Worm (Caenorhabditis elegans) whole organism, late embryonic: ENCODE data around the gene F16B12.4.

Experiments
- C08G9.2 ChIP-seq: sonication (generic microtip); optimal IDR thresholded peaks from 2 replicates; lab custom pipeline; 2016; ENCODE audit warnings: mild to moderate bottlenecking, missing genetic modification characterization, moderate library complexity, missing compliant biosample characterization
- C38D4.7 ChIP-seq: fragments of 200-800 bp; sonication (Bioruptor generic); optimal IDR thresholded peaks from 2 replicates; lab custom pipeline; 2018; ENCODE audit warnings: mild to moderate bottlenecking, missing genetic modification characterization, moderate library complexity, missing compliant biosample characterization
- F13H6.1 ChIP-seq: sonication (generic microtip); optimal IDR thresholded peaks from 2 replicates; lab custom pipeline; 2016; ENCODE audit warnings: missing genetic modification characterization, missing compliant biosample characterization
- K09A11.1 ChIP-seq: sonication (generic microtip); optimal IDR thresholded peaks from 2 replicates; lab custom pipeline; 2017; ENCODE audit warnings: antibody characterized with exemption, mild to moderate bottlenecking, missing genetic modification characterization, missing compliant biosample characterization; ENCODE audit not compliant: insufficient read depth
- Y22D7AL.16 ChIP-seq: sonication (generic microtip); optimal IDR thresholded peaks from 2 replicates; lab custom pipeline; 2016; ENCODE audit warnings: missing genetic modification characterization, missing compliant biosample characterization
- ceh-18 ChIP-seq: sonication (generic microtip); optimal IDR thresholded peaks from 2 replicates; lab custom pipeline; 2016; ENCODE audit warnings: missing genetic modification characterization, missing compliant biosample characterization
- ceh-19 ChIP-seq: fragments of 200-800 bp; sonication (Bioruptor generic); optimal IDR thresholded peaks from 2 replicates; lab custom pipeline; 2018; ENCODE audit warnings: mild to moderate bottlenecking, missing genetic modification characterization, missing compliant biosample characterization
- ceh-24 ChIP-seq: sonication (generic microtip); optimal IDR thresholded peaks from 2 replicates; lab custom pipeline; 2016; ENCODE audit warnings: mild to moderate bottlenecking, missing genetic modification characterization, missing compliant biosample characterization
- ceh-30 ChIP-seq: fragments of 150-350 bp; optimal IDR thresholded peaks from 2 replicates; lab custom pipeline; 2014; ENCODE audit warnings: missing biosample characterization, missing genetic modification characterization
- ceh-31 ChIP-seq: sonication (generic microtip); optimal IDR thresholded peaks from 2 replicates; lab custom pipeline; 2016; ENCODE audit warnings: missing genetic modification characterization, missing compliant biosample characterization
- ceh-34 ChIP-seq: sonication (generic microtip); optimal IDR thresholded peaks from 2 replicates; lab custom pipeline; 2016; ENCODE audit warnings: mild to moderate bottlenecking, missing genetic modification characterization, missing compliant biosample characterization
- ceh-45 ChIP-seq: fragments of 200-800 bp; sonication (Bioruptor generic); IDR thresholded peaks from 2 replicates; pipeline ENCODE4 v1.3.6; 2022; ENCODE audit warnings: missing genetic modification reagents, missing genetic modification characterization, missing compliant biosample characterization
- ceh-48 ChIP-seq: sonication (generic microtip); optimal IDR thresholded peaks from 2 replicates; lab custom pipeline; 2016; ENCODE audit warnings: missing genetic modification characterization, inconsistent platforms, missing compliant biosample characterization
- ceh-6 ChIP-seq: fragments of 200-800 bp; sonication (Bioruptor generic); optimal IDR thresholded peaks from 2 replicates; lab custom pipeline; 2018; ENCODE audit warnings: mild to moderate bottlenecking, missing genetic modification characterization, missing compliant biosample characterization
- che-1 ChIP-seq: sonication (generic microtip); optimal IDR thresholded peaks from 2 replicates; lab custom pipeline; 2016; ENCODE audit warnings: mild to moderate bottlenecking, missing genetic modification characterization, missing compliant biosample characterization
- dmd-4 ChIP-seq: sonication (generic microtip); optimal IDR thresholded peaks from 2 replicates; lab custom pipeline; 2016; ENCODE audit warnings: borderline replicate concordance, missing genetic modification characterization, missing compliant biosample characterization
- dve-1 ChIP-seq: sonication (generic microtip); optimal IDR thresholded peaks from 2 replicates; lab custom pipeline; 2017; ENCODE audit warnings: antibody characterized with exemption, mild to moderate bottlenecking, missing genetic modification characterization, missing compliant biosample characterization
- elt-2 ChIP-seq: sonication (generic microtip); optimal IDR thresholded peaks from 2 replicates; lab custom pipeline; 2016; ENCODE audit warnings: missing genetic modification reagents, missing genetic modification characterization, missing compliant biosample characterization
- eyg-1 ChIP-seq: sonication (generic microtip); optimal IDR thresholded peaks from 2 replicates; lab custom pipeline; 2016; ENCODE audit warnings: missing genotype, missing genetic modification characterization, missing compliant biosample characterization
- hlh-30 ChIP-seq: sonication (generic microtip); optimal IDR thresholded peaks from 2 replicates; lab custom pipeline; 2017; ENCODE audit warnings: antibody characterized with exemption, missing genetic modification characterization, missing compliant biosample characterization; ENCODE audit not compliant: insufficient read depth
- madf-2 ChIP-seq: sonication (generic microtip); optimal IDR thresholded peaks from 2 replicates; lab custom pipeline; 2017; ENCODE audit warnings: missing genetic modification characterization, missing compliant biosample characterization
- nfya-1 ChIP-seq: sonication (generic microtip); optimal IDR thresholded peaks from 2 replicates; lab custom pipeline; 2017; ENCODE audit warnings: missing genetic modification characterization, mild to moderate bottlenecking, missing compliant biosample characterization, antibody characterized with exemption, moderate library complexity
- nhr-232 ChIP-seq: sonication (generic microtip); optimal IDR thresholded peaks from 2 replicates; lab custom pipeline; 2016; ENCODE audit warnings: missing genetic modification characterization, missing compliant biosample characterization
- npax-4 ChIP-seq: sonication (generic microtip); optimal IDR thresholded peaks from 2 replicates; lab custom pipeline; 2016; ENCODE audit warnings: missing genetic modification characterization, missing compliant biosample characterization
- odd-2 ChIP-seq: sonication (generic microtip); optimal IDR thresholded peaks from 2 replicates; lab custom pipeline; 2017; ENCODE audit warnings: antibody characterized with exemption, mild to moderate bottlenecking, missing genetic modification characterization, missing compliant biosample characterization
- pqm-1 ChIP-seq: sonication (generic microtip); optimal IDR thresholded peaks from 2 replicates; lab custom pipeline; 2016; ENCODE audit warnings: missing genetic modification characterization, missing compliant biosample characterization
- pros-1 ChIP-seq: fragments of 150-350 bp; optimal IDR thresholded peaks from 2 replicates; lab custom pipeline; 2014; ENCODE audit warnings: missing biosample characterization, missing genetic modification reagents, missing genetic modification characterization
- ref-2 ChIP-seq: sonication (generic microtip); optimal IDR thresholded peaks from 2 replicates; lab custom pipeline; 2016; ENCODE audit warnings: missing genetic modification characterization, missing compliant biosample characterization
- sdc-2 ChIP-seq: sonication (generic microtip); optimal IDR thresholded peaks from 2 replicates; lab custom pipeline; 2016; ENCODE audit warnings: missing genotype, missing genetic modification characterization, missing compliant biosample characterization
- syd-9 ChIP-seq: sonication (generic microtip); optimal IDR thresholded peaks from 2 replicates; lab custom pipeline; 2016; ENCODE audit warnings: mild to moderate bottlenecking, missing genetic modification characterization, moderate library complexity, missing compliant biosample characterization
- tbx-2 ChIP-seq: sonication (generic microtip); optimal IDR thresholded peaks from 2 replicates; lab custom pipeline; 2016; ENCODE audit warnings: missing genetic modification characterization, missing compliant biosample characterization
- unc-42 ChIP-seq: sonication (generic microtip); optimal IDR thresholded peaks from 2 replicates; lab custom pipeline; 2016; ENCODE audit warnings: missing genotype, missing genetic modification characterization, missing compliant biosample characterization
- unc-55 ChIP-seq: sonication (generic microtip); optimal IDR thresholded peaks from 2 replicates; lab custom pipeline; 2017; ENCODE audit warnings: missing biosample characterization, missing genetic modification reagents, missing genetic modification characterization

F16B12.4 gene

ce11 chrX:14098618-14099118 is at the start of gene F16B12.4:
Gene F16B12.4 (minus strand): TSS chrX:14098668.
- no peak for TF ChIP-seq ref-2 (tag; lab: Kevin White, UChicago)
- TF ChIP-seq sdc-2 (tag; lab: Kevin White, UChicago): peak; percentile 1
- TF ChIP-seq ceh-31 (tag; lab: Kevin White, UChicago): peak; percentile 24
- peak; percentile 73 for TF ChIP-seq hlh-30 (tag; lab: Kevin White, UChicago)
- TF ChIP-seq C38D4.7 (GFP tag; lab: Kevin White, UChicago): no peak
- peak; percentile 61 for TF ChIP-seq nfya-1 (tag; lab: Kevin White, UChicago)
- TF ChIP-seq ceh-45 (GFP tag; lab: Robert Waterston, UW): no peak
- TF ChIP-seq K09A11.1 (tag; lab: Kevin White, UChicago): no peak
- no peak for TF ChIP-seq F13H6.1 (tag; lab: Kevin White, UChicago)

- TF ChIP-seq eyg-1 (tag; lab: Kevin White, UChicago): no peak
- no peak for TF ChIP-seq elt-2 (tag; lab: Kevin White, UChicago)
- TF ChIP-seq ceh-19: no peak
- no peak for TF ChIP-seq npax-4 (tag; lab: Kevin White, UChicago)
- no peak for TF ChIP-seq ceh-30
- TF ChIP-seq ceh-45 (GFP tag; lab: Robert Waterston, UW): no peak
- no peak for TF ChIP-seq C08G9.2
- no peak for TF ChIP-seq ceh-31 (tag; lab: Kevin White, UChicago)
- TF ChIP-seq odd-2 (tag; lab: Kevin White, UChicago): no peak
- TF ChIP-seq, all 69 proteins: peak for 0
These were observed 48.9 kb upstream of the F16B12.4 start, which contains the start of gene akt-2 for ce11 chrX:14147400-14147799. Gene akt-2 (plus strand): TSS chrX:14147700.

- TF ChIP-seq ceh-48 (peak; percentile 6), K09A11.1 (tag; lab: Kevin White, UChicago) (peak; percentile 32), Y22D7AL.16 (tag; lab: Kevin White, UChicago) (no peak), unc-42 (peak; percentile 28), tbx-2 (tag; lab: Kevin White, UChicago) (peak; percentile 42), dmd-4 (tag; lab: Kevin White, UChicago) (no peak), nfya-1 (tag; lab: Kevin White, UChicago) (peak; percentile 48), ceh-18 (tag; lab: Kevin White, UChicago) (peak; percentile 75), hlh-30 (tag; lab: Kevin White, UChicago) (peak; percentile 46), syd-9 (tag; lab: Kevin White, UChicago) (no peak), ceh-34 (tag; lab: Kevin White, UChicago) (peak; percentile 7), che-1 (tag; lab: Kevin White, UChicago) (no peak), dve-1 (tag; lab: Kevin White, UChicago) (peak; percentile 14), pqm-1 (tag; lab: Kevin White, UChicago) (no peak), ceh-31 (tag; lab: Kevin White, UChicago) (peak; percentile 22), pros-1 (tag; lab: Kevin White, UChicago) (peak; percentile 65), elt-2 (tag; lab: Kevin White, UChicago) (no peak)
- TF ChIP-seq, all 69 proteins: peak for 11
These were observed 48.3 kb upstream of the F16B12.4 start for ce11 chrX:14146740-14147140.

- TF ChIP-seq madf-2 (no peak), ceh-18 (tag; lab: Kevin White, UChicago) (no peak), unc-55 (GFP tag; lab: Kevin White, UChicago) (no peak), nhr-232 (tag; lab: Kevin White, UChicago) (no peak), ceh-6 (no peak), ceh-24 (tag; lab: Kevin White, UChicago) (no peak), eyg-1 (tag; lab: Kevin White, UChicago) (no peak)
- TF ChIP-seq, all 69 proteins: peak for 0
These were observed 47.2 kb upstream of the F16B12.4 start for ce11 chrX:14145634-14146033.
